Worm (Caenorhabditis elegans) whole organism, mixed stage, embryonic: Measurements from ENCODE around the gene T04C12.8.

Source experiments
- blmp-1 ChIP-seq: fragments of 150-350 bp; optimal IDR thresholded peaks from 2 replicates; lab custom pipeline; 2014; ENCODE audit warnings: missing biosample characterization, missing genetic modification characterization
- ceh-83 ChIP-seq: fragments of 200-800 bp; sonication (Bioruptor generic); optimal IDR thresholded peaks from 2 replicates; lab custom pipeline; 2018; ENCODE audit warnings: mild to moderate bottlenecking, missing genetic modification characterization, missing compliant biosample characterization
- elt-3 ChIP-seq: fragments of 150-350 bp; optimal IDR thresholded peaks from 2 replicates; lab custom pipeline; 2014; ENCODE audit warnings: missing biosample characterization, missing genetic modification characterization
- lsy-2 ChIP-seq: fragments of 150-350 bp; optimal IDR thresholded peaks from 2 replicates; lab custom pipeline; 2014; ENCODE audit warnings: missing biosample characterization, missing genetic modification characterization
- mab-5 ChIP-seq: fragments of 150-350 bp; optimal IDR thresholded peaks from 2 replicates; lab custom pipeline; 2014; ENCODE audit warnings: missing biosample characterization, missing genetic modification characterization
- nhr-2 ChIP-seq: fragments of 150-350 bp; optimal IDR thresholded peaks from 2 replicates; lab custom pipeline; 2014; ENCODE audit warnings: missing biosample characterization, missing genetic modification characterization
- nhr-237 ChIP-seq: fragments of 150-350 bp; optimal IDR thresholded peaks from 2 replicates; lab custom pipeline; 2014; ENCODE audit warnings: missing biosample characterization, missing genetic modification characterization
- nhr-28 ChIP-seq: fragments of 150-350 bp; optimal IDR thresholded peaks from 2 replicates; lab custom pipeline; 2014; ENCODE audit warnings: missing biosample characterization, missing genetic modification characterization
- nhr-76 ChIP-seq: sonication (generic microtip); optimal IDR thresholded peaks from 2 replicates; lab custom pipeline; 2017; ENCODE audit warnings: missing biosample characterization, missing genetic modification characterization
- pha-4 ChIP-seq: fragments of 150-350 bp; optimal IDR thresholded peaks from 2 replicates; lab custom pipeline; 2018; ENCODE audit warnings: missing biosample characterization, missing genetic modification reagents, missing genetic modification characterization
- sem-2 ChIP-seq: fragments of 200-800 bp; sonication (Bioruptor generic); optimal IDR thresholded peaks from 2 replicates; lab custom pipeline; 2018; ENCODE audit warnings: mild to moderate bottlenecking, missing genetic modification characterization, missing compliant biosample characterization
- ztf-11 ChIP-seq: fragments of 150-350 bp; optimal IDR thresholded peaks from 2 replicates; lab custom pipeline; 2014; ENCODE audit warnings: missing biosample characterization, missing genetic modification characterization

DNA sequence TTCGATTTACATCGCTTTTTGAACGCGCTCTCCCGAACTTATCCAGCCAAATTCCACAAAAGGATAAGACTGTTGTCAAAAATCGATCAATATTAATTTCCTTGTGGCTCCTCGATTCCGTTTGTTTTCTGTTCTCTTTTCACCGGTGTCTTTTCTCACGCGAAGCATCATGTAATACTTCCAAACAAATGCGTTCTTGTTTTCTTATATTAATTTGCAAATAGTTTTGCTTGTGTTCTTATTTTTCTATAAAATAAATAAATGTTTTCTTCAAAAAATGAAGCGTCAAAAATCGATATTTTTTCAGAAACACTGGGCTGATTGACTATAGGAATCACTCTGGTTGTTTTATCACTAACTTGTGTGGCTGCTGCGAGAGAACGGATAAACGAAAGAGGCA, 44.4 kb upstream of the T04C12.8 start, which contains the start of gene math-33:
- TF ChIP-seq lsy-2 (tag; lab: Kevin White, UChicago) (no peak), mab-5 (tag; lab: Kevin White, UChicago) (no peak), ztf-11 (tag; lab: Kevin White, UChicago) (no peak), ceh-83 (no peak), nhr-237 (tag; lab: Kevin White, UChicago) (no peak), elt-3 (tag; lab: Kevin White, UChicago) (no peak), pha-4 (tag; lab: Kevin White, UChicago) (no peak), nhr-76 (tag; lab: Kevin White, UChicago) (no peak), sem-2 (no peak), nhr-28 (tag; lab: Kevin White, UChicago) (no peak), nhr-2 (tag; lab: Kevin White, UChicago) (no peak), blmp-1 (no peak)
